Fruit fly (Drosophila melanogaster) whole organism, wandering third instar larva: Measurements from ENCODE around the gene NdufA3.

Experiments
- Abd-B ChIP-seq: fragments of >200 bp; optimal IDR thresholded peaks from 2 replicates; lab custom pipeline; 2017; ENCODE audit warnings: missing biosample characterization, missing genetic modification characterization
- CG32264 ChIP-seq: fragments of 200-800 bp; sonication (Bioruptor generic); optimal IDR thresholded peaks from 2 replicates; lab custom pipeline; 2016; ENCODE audit warnings: missing biosample characterization, missing genetic modification characterization
- CG9705 ChIP-seq: fragments of 200-800 bp; sonication (Bioruptor generic); optimal IDR thresholded peaks from 2 replicates; lab custom pipeline; 2018; ENCODE audit warnings: missing biosample characterization, mild to moderate bottlenecking, missing genetic modification characterization
- CrebA ChIP-seq: fragments of 200-800 bp; sonication (Bioruptor generic); optimal IDR thresholded peaks from 2 replicates; lab custom pipeline; 2016; ENCODE audit warnings: missing biosample characterization, mild to moderate bottlenecking, missing genetic modification characterization, borderline replicate concordance
- Dfd ChIP-seq: fragments of >200 bp; optimal IDR thresholded peaks from 2 replicates; lab custom pipeline; 2017; ENCODE audit warnings: missing biosample characterization, missing genetic modification characterization
- HLH106 ChIP-seq: fragments of 200-800 bp; optimal IDR thresholded peaks from 3 replicates; lab custom pipeline; 2019; ENCODE audit warnings: missing biosample characterization, mild to moderate bottlenecking, missing genetic modification characterization, moderate library complexity
- Hnf4 ChIP-seq: fragments of 200-800 bp; sonication (Bioruptor generic); optimal IDR thresholded peaks from 2 replicates; lab custom pipeline; 2016; ENCODE audit warnings: missing biosample characterization, mild to moderate bottlenecking, missing genetic modification characterization
- Hr78 ChIP-seq: fragments of >200 bp; optimal IDR thresholded peaks from 2 replicates; lab custom pipeline; 2017; ENCODE audit warnings: missing biosample characterization, missing genetic modification characterization
- Hr83 ChIP-seq: fragments of 200-300 bp; sonication (Bioruptor generic); optimal IDR thresholded peaks from 2 replicates; lab custom pipeline; 2016; ENCODE audit warnings: missing biosample characterization, mild to moderate bottlenecking, missing genetic modification characterization, moderate library complexity; ENCODE audit not compliant: poor library complexity, severe bottlenecking
- Jra ChIP-seq: sonication (Bioruptor generic); optimal IDR thresholded peaks from 2 replicates; lab custom pipeline; 2016; ENCODE audit warnings: missing biosample characterization, missing genetic modification characterization
- Mio ChIP-seq: sonication (Bioruptor generic); optimal IDR thresholded peaks from 2 replicates; lab custom pipeline; 2016; ENCODE audit warnings: missing biosample characterization, missing genetic modification characterization
- Myc ChIP-seq: fragments of >200 bp; optimal IDR thresholded peaks from 2 replicates; lab custom pipeline; 2017
- N ChIP-seq: fragments of >200 bp; optimal IDR thresholded peaks from 2 replicates; lab custom pipeline; 2018; ENCODE audit warnings: missing biosample characterization, missing external identifiers, missing genetic modification characterization
- Rel ChIP-seq, 2 experiments: fragments of 200-800 bp; sonication (Bioruptor generic) in 1 of 2; optimal IDR thresholded peaks; 2 replicates in 1 of 2; 3 replicates in 1 of 2; lab custom pipeline; 2016 to 2019; ENCODE audit warnings: mild to moderate bottlenecking in 2 of 2, missing biosample characterization in 2 of 2, missing genetic modification characterization in 2 of 2, moderate library complexity in 1 of 2
- Sp1 ChIP-seq: fragments of 200-800 bp; sonication (Bioruptor generic); optimal IDR thresholded peaks from 3 replicates; lab custom pipeline; 2019; ENCODE audit warnings: missing biosample characterization, mild to moderate bottlenecking, missing genetic modification characterization, moderate library complexity
- br ChIP-seq: fragments of 200-800 bp; sonication (Bioruptor generic); optimal IDR thresholded peaks from 2 replicates; lab custom pipeline; 2016; ENCODE audit warnings: missing biosample characterization, missing genetic modification characterization
- brk ChIP-seq: fragments of 200-800 bp; sonication (Bioruptor generic); optimal IDR thresholded peaks from 2 replicates; lab custom pipeline; 2016; ENCODE audit warnings: missing biosample characterization, mild to moderate bottlenecking, missing genetic modification characterization
- dl ChIP-seq, 2 experiments: fragments of 175-275, 200-275 bp in 1 of 2; fragments of 200-275 bp in 1 of 2; sonication (Bioruptor generic); optimal IDR thresholded peaks; lab custom pipeline; 2018; ENCODE audit warnings: mild to moderate bottlenecking in 2 of 2, missing biosample characterization in 2 of 2, missing genetic modification characterization in 2 of 2, moderate library complexity in 2 of 2; ENCODE audit not compliant: partially characterized antibody in 2 of 2, insufficient read depth in 1 of 2
- dmrt93B ChIP-seq: fragments of 200-800 bp; sonication (Bioruptor generic); optimal IDR thresholded peaks from 2 replicates; lab custom pipeline; 2018; ENCODE audit warnings: missing biosample characterization, mild to moderate bottlenecking, missing genetic modification characterization
- dsf ChIP-seq: sonication (Bioruptor generic); optimal IDR thresholded peaks from 2 replicates; lab custom pipeline; 2016; ENCODE audit warnings: missing biosample characterization, missing genetic modification characterization, borderline replicate concordance
- foxo ChIP-seq, 2 experiments: fragments of 200-800 bp; sonication (Bioruptor generic); optimal IDR thresholded peaks; 2 replicates in 1 of 2; 3 replicates in 1 of 2; lab custom pipeline; 2016 to 2017; ENCODE audit warnings: missing biosample characterization in 2 of 2, missing genetic modification characterization in 2 of 2
- fru ChIP-seq: fragments of 200-800 bp; sonication (Bioruptor generic); optimal IDR thresholded peaks from 3 replicates; lab custom pipeline; 2016; ENCODE audit warnings: missing biosample characterization, mild to moderate bottlenecking, missing genetic modification characterization
- h ChIP-seq: fragments of 200-800 bp; sonication (Bioruptor generic); optimal IDR thresholded peaks from 3 replicates; lab custom pipeline; 2016; ENCODE audit warnings: missing biosample characterization, mild to moderate bottlenecking, missing genetic modification characterization
- lola ChIP-seq: fragments of >200 bp; optimal IDR thresholded peaks from 2 replicates; lab custom pipeline; 2017; ENCODE audit warnings: missing biosample characterization, missing genetic modification characterization
- pan ChIP-seq: fragments of >200 bp; optimal IDR thresholded peaks from 2 replicates; lab custom pipeline; 2017
- psq ChIP-seq: fragments of 200-800 bp; sonication (Bioruptor generic); optimal IDR thresholded peaks from 3 replicates; lab custom pipeline; 2017; ENCODE audit warnings: missing biosample characterization, mild to moderate bottlenecking, missing genetic modification characterization, moderate library complexity
- rgr ChIP-seq: fragments of 200-800 bp; sonication (Bioruptor generic); optimal IDR thresholded peaks from 3 replicates; lab custom pipeline; 2016; ENCODE audit warnings: missing biosample characterization, mild to moderate bottlenecking, missing genetic modification characterization
- sage ChIP-seq: fragments of 200-800 bp; sonication (Bioruptor generic); optimal IDR thresholded peaks from 2 replicates; lab custom pipeline; 2016; ENCODE audit warnings: missing biosample characterization, mild to moderate bottlenecking, missing genetic modification characterization
- sv ChIP-seq: fragments of 200-800 bp; sonication (Bioruptor generic); optimal IDR thresholded peaks from 3 replicates; lab custom pipeline; 2016; ENCODE audit warnings: missing biosample characterization, missing genetic modification characterization
- tai ChIP-seq: sonication (Bioruptor generic); optimal IDR thresholded peaks from 2 replicates; lab custom pipeline; 2016; ENCODE audit warnings: missing biosample characterization, missing genetic modification characterization
- usp ChIP-seq: fragments of >200 bp; optimal IDR thresholded peaks from 2 replicates; lab custom pipeline; 2017; ENCODE audit warnings: missing biosample characterization, missing genetic modification characterization
- woc ChIP-seq: sonication (Bioruptor generic); optimal IDR thresholded peaks from 2 replicates; lab custom pipeline; 2016; ENCODE audit warnings: missing biosample characterization, mild to moderate bottlenecking, missing genetic modification characterization

The NdufA3 gene

dm6 chrX:9136776-9137550, 22.9 kb downstream of the NdufA3 start:
- TF ChIP-seq CG32264 (GFP tag; lab: Kevin White, UChicago) (no peak), tai (GFP tag; lab: Kevin White, UChicago) (no peak), Hr78 (GFP tag; lab: Kevin White, UChicago) (no peak), lola (GFP tag; lab: Kevin White, UChicago) (no peak), Jra (no peak)

dm6 chrX:9134922-9135453, 24.9 kb downstream of the NdufA3 start, which contains the start of gene fend:
Gene fend, minus strand, starts transcription at chrX:9135099.
- TF ChIP-seq brk (GFP tag; lab: Kevin White, UChicago) (peak; percentile 17), h (GFP tag; lab: Kevin White, UChicago) (peak; percentile 27), rgr (GFP tag; lab: Kevin White, UChicago) (peak; percentile 26), foxo (GFP tag; optimal IDR thresholded peaks at IDR 0.05; lab: Kevin White, UChicago) (peak in 1 of 2 experiments; percentile 15), N (GFP tag; lab: Kevin White, UChicago) (no peak), HLH106 (tag; lab: Kevin White, UChicago) (peak; percentile 18), br (GFP tag; lab: Kevin White, UChicago) (no peak), Sp1 (GFP tag; lab: Kevin White, UChicago) (peak; percentile 41), Myc (lab: Kevin White, UChicago) (peak; percentile 92), fru (GFP tag; lab: Kevin White, UChicago) (peak; percentile 22), CG9705 (GFP tag; lab: Kevin White, UChicago) (peak; percentile 32), Abd-B (GFP tag; lab: Kevin White, UChicago) (no peak), psq (GFP tag; lab: Kevin White, UChicago) (peak; percentile 28), dmrt93B (GFP tag; lab: Kevin White, UChicago) (no peak), woc (GFP tag; lab: Kevin White, UChicago) (peak; percentile 76)
- TF ChIP-seq, all 38 proteins: peak for 11

- TF ChIP-seq Dfd (GFP tag; lab: Kevin White, UChicago): peak; percentile 22
- TF ChIP-seq woc (GFP tag; lab: Kevin White, UChicago): no peak
Observed at dm6 chrX:9134241-9134849, 25.5 kb downstream of the NdufA3 start.

- TF ChIP-seq dsf (GFP tag; lab: Kevin White, UChicago) (no peak), Hr83 (GFP tag; lab: Kevin White, UChicago) (no peak), psq (GFP tag; lab: Kevin White, UChicago) (no peak), CrebA (GFP tag; lab: Kevin White, UChicago) (no peak), dl (GFP tag; optimal IDR thresholded peaks at IDR 0.05; lab: Kevin White, UChicago; ENCODE audit: insufficient read depth in 1 of 2, partially characterized antibody in 2 of 2) (no peak), Mio (GFP tag; lab: Kevin White, UChicago) (no peak), Myc (lab: Kevin White, UChicago) (no peak), sage (no peak), foxo (GFP tag; optimal IDR thresholded peaks at IDR 0.05; lab: Kevin White, UChicago) (no peak), pan (lab: Kevin White, UChicago) (no peak), lola (GFP tag; lab: Kevin White, UChicago) (no peak), Rel (GFP tag; optimal IDR thresholded peaks at IDR 0.05; lab: Kevin White, UChicago) (no peak), Rel (tag; optimal IDR thresholded peaks at IDR 0.05; lab: Kevin White, UChicago) (no peak), usp (GFP tag; lab: Kevin White, UChicago) (no peak), CG32264 (GFP tag; lab: Kevin White, UChicago) (no peak), Hnf4 (GFP tag; lab: Kevin White, UChicago) (no peak), Dfd (GFP tag; lab: Kevin White, UChicago) (no peak), N (GFP tag; lab: Kevin White, UChicago) (no peak), sv (no peak)
Observed at dm6 chrX:9133577-9134240, 26.1 kb downstream of the NdufA3 start.
